Worm (Caenorhabditis elegans) whole organism, L1 larva: ENCODE measurements around the gene ZC262.13.

Source experiments
- C04F5.9 ChIP-seq: sonication (generic microtip); optimal IDR thresholded peaks from 2 replicates; lab custom pipeline; 2016; ENCODE audit warnings: missing genetic modification characterization, missing compliant biosample characterization
- C34B4.2 ChIP-seq: sonication (generic microtip); optimal IDR thresholded peaks from 2 replicates; lab custom pipeline; 2017; ENCODE audit warnings: mild to moderate bottlenecking, missing genetic modification characterization, missing compliant biosample characterization
- Y116A8C.19 ChIP-seq: sonication (generic microtip); optimal IDR thresholded peaks from 2 replicates; lab custom pipeline; 2016; ENCODE audit warnings: missing compliant biosample characterization, missing genetic modification characterization, borderline replicate concordance
- ama-1 ChIP-seq: fragments of 150-350 bp; optimal IDR thresholded peaks from 2 replicates; lab custom pipeline; 2014
- ceh-63 ChIP-seq: fragments of 200-800 bp; sonication (Bioruptor generic); optimal IDR thresholded peaks from 2 replicates; lab custom pipeline; 2018; ENCODE audit warnings: mild to moderate bottlenecking, missing genetic modification characterization, missing compliant biosample characterization
- ceh-82 ChIP-seq, 3 experiments: fragments of 150-350 bp in 1 of 3; sonication (generic microtip) in 2 of 3; optimal IDR thresholded peaks; 2 replicates each; lab custom pipeline; 2014 to 2017; ENCODE audit warnings: missing biosample characterization in 3 of 3, missing genetic modification characterization in 3 of 3
- ceh-90 ChIP-seq: sonication (generic microtip); optimal IDR thresholded peaks from 2 replicates; lab custom pipeline; 2016; ENCODE audit warnings: missing genetic modification characterization, missing compliant biosample characterization
- efl-3 ChIP-seq: fragments of 200-800 bp; sonication (Bioruptor generic); optimal IDR thresholded peaks from 2 replicates; lab custom pipeline; 2018; ENCODE audit warnings: mild to moderate bottlenecking, missing genetic modification characterization, missing compliant biosample characterization
- egl-13 ChIP-seq: sonication (generic microtip); optimal IDR thresholded peaks from 2 replicates; lab custom pipeline; 2016; ENCODE audit warnings: missing genotype, missing genetic modification reagents, missing genetic modification characterization, missing compliant biosample characterization
- elt-2 ChIP-seq: sonication (generic microtip); optimal IDR thresholded peaks from 2 replicates; lab custom pipeline; 2016; ENCODE audit warnings: missing genetic modification characterization, mild to moderate bottlenecking, inconsistent platforms, missing compliant biosample characterization, missing genetic modification reagents
- ets-5 ChIP-seq: fragments of 200-800 bp; sonication (Bioruptor generic); IDR thresholded peaks from 2 replicates; pipeline ENCODE4 v1.3.6; 2022; ENCODE audit warnings: missing genetic modification characterization, missing compliant biosample characterization
- fkh-10 ChIP-seq: sonication (generic microtip); optimal IDR thresholded peaks from 2 replicates; lab custom pipeline; 2017; ENCODE audit warnings: missing biosample characterization, missing genetic modification reagents, missing genetic modification characterization
- fkh-4 ChIP-seq: sonication (generic microtip); optimal IDR thresholded peaks from 2 replicates; lab custom pipeline; 2016; ENCODE audit warnings: missing compliant biosample characterization, missing genetic modification characterization, borderline replicate concordance
- fkh-8 ChIP-seq: sonication (generic microtip); optimal IDR thresholded peaks from 2 replicates; lab custom pipeline; 2016; ENCODE audit warnings: mild to moderate bottlenecking, missing genetic modification characterization, missing compliant biosample characterization
- fos-1 ChIP-seq: fragments of 150-350 bp; optimal IDR thresholded peaks from 2 replicates; lab custom pipeline; 2014; ENCODE audit warnings: missing biosample characterization, missing genetic modification characterization
- grh-1 ChIP-seq: fragments of 200-800 bp; sonication (Bioruptor generic); IDR thresholded peaks from 2 replicates; pipeline ENCODE4 v1.3.6; 2022; ENCODE audit warnings: missing genetic modification reagents, missing genetic modification characterization, missing compliant biosample characterization
- hlh-17 ChIP-seq: fragments of 200-800 bp; sonication (Bioruptor generic); optimal IDR thresholded peaks from 2 replicates; lab custom pipeline; 2018; ENCODE audit warnings: missing genetic modification characterization, mild to moderate bottlenecking, missing compliant biosample characterization, moderate library complexity, borderline replicate concordance
- hlh-4 ChIP-seq: sonication (generic microtip); optimal IDR thresholded peaks from 2 replicates; lab custom pipeline; 2016; ENCODE audit warnings: mild to moderate bottlenecking, missing genetic modification characterization, missing compliant biosample characterization
- hpl-2 ChIP-seq: fragments of 150-350 bp; optimal IDR thresholded peaks from 2 replicates; lab custom pipeline; 2014; ENCODE audit warnings: missing biosample characterization, missing genetic modification reagents, missing genetic modification characterization
- lin-13 ChIP-seq: fragments of 150-350 bp; optimal IDR thresholded peaks from 2 replicates; lab custom pipeline; 2014; ENCODE audit warnings: missing biosample characterization, missing genetic modification reagents, missing genetic modification characterization
- lin-14 ChIP-seq: fragments of 200-800 bp; sonication (Bioruptor generic); optimal IDR thresholded peaks from 2 replicates; lab custom pipeline; 2018; ENCODE audit warnings: mild to moderate bottlenecking, missing genetic modification characterization, moderate library complexity, missing compliant biosample characterization
- lin-15B ChIP-seq: fragments of 150-350 bp; sonication (generic microtip); optimal IDR thresholded peaks from 3 replicates; lab custom pipeline; 2014; ENCODE audit warnings: missing biosample characterization, missing genetic modification characterization
- lin-35 ChIP-seq, 2 experiments: fragments of 150-350 bp; optimal IDR thresholded peaks; 2 replicates each; lab custom pipeline; 2014; ENCODE audit warnings: missing biosample characterization in 2 of 2, missing genetic modification characterization in 2 of 2, missing genetic modification reagents in 2 of 2
- lin-39 ChIP-seq: fragments of 150-350 bp; optimal IDR thresholded peaks from 2 replicates; lab custom pipeline; 2014; ENCODE audit warnings: missing biosample characterization, missing genetic modification reagents, missing genetic modification characterization
- lsy-2 ChIP-seq, 2 experiments: fragments of 150-350 bp; optimal IDR thresholded peaks; 2 replicates each; lab custom pipeline; 2014; ENCODE audit warnings: missing biosample characterization in 2 of 2, missing genetic modification characterization in 2 of 2
- mab-9 ChIP-seq: fragments of 200-800 bp; sonication (Bioruptor generic); IDR thresholded peaks from 2 replicates; pipeline ENCODE4 v1.3.6; 2022; ENCODE audit warnings: missing genetic modification reagents, missing genetic modification characterization, missing compliant biosample characterization
- mdl-1 ChIP-seq, 2 experiments: fragments of 150-350 bp; optimal IDR thresholded peaks; 2 replicates each; lab custom pipeline; 2014 to 2017; ENCODE audit warnings: missing biosample characterization in 2 of 2, missing genetic modification characterization in 2 of 2, inconsistent platforms in 1 of 2
- mep-1 ChIP-seq: fragments of 150-350 bp; optimal IDR thresholded peaks from 2 replicates; lab custom pipeline; 2014; ENCODE audit warnings: missing biosample characterization, missing genetic modification characterization
- nhr-11 ChIP-seq: fragments of 150-350 bp; optimal IDR thresholded peaks from 2 replicates; lab custom pipeline; 2014; ENCODE audit warnings: missing biosample characterization, missing genetic modification characterization
- nhr-19 ChIP-seq: fragments of 200-800 bp; sonication (Bioruptor generic); conservative IDR thresholded peaks from 2 replicates; pipeline ENCODE4 v1.3.6; 2022; ENCODE audit warnings: missing genetic modification characterization, missing compliant biosample characterization
- nhr-20 ChIP-seq: sonication (generic microtip); optimal IDR thresholded peaks from 2 replicates; lab custom pipeline; 2016; ENCODE audit warnings: mild to moderate bottlenecking, missing genetic modification characterization, missing compliant biosample characterization
- nhr-237 ChIP-seq: fragments of 150-350 bp; optimal IDR thresholded peaks from 2 replicates; lab custom pipeline; 2014; ENCODE audit warnings: missing biosample characterization, missing genetic modification characterization
- nhr-28 ChIP-seq: fragments of 150-350 bp; optimal IDR thresholded peaks from 2 replicates; lab custom pipeline; 2014; ENCODE audit warnings: missing biosample characterization, missing genetic modification characterization
- nhr-84 ChIP-seq: sonication (generic microtip); optimal IDR thresholded peaks from 2 replicates; lab custom pipeline; 2017; ENCODE audit warnings: missing biosample characterization, missing genetic modification characterization
- nhr-85 ChIP-seq: sonication (generic microtip); peaks from one replicate; lab custom pipeline; 2016; ENCODE audit warnings: missing genetic modification characterization, inconsistent platforms, missing compliant biosample characterization
- nhr-90 ChIP-seq: sonication (generic microtip); optimal IDR thresholded peaks from 2 replicates; lab custom pipeline; 2016; ENCODE audit warnings: mild to moderate bottlenecking, missing genetic modification characterization, missing compliant biosample characterization; ENCODE audit not compliant: poor library complexity
- pax-3 ChIP-seq: fragments of 200-800 bp; sonication (Bioruptor generic); optimal IDR thresholded peaks from 2 replicates; lab custom pipeline; 2018; ENCODE audit warnings: mild to moderate bottlenecking, missing genetic modification characterization, moderate library complexity, missing compliant biosample characterization
- pqm-1 ChIP-seq: sonication (generic microtip); optimal IDR thresholded peaks from 3 replicates; lab custom pipeline; 2017; ENCODE audit warnings: missing biosample characterization, missing genetic modification characterization
- rnt-1 ChIP-seq: sonication (generic microtip); optimal IDR thresholded peaks from 2 replicates; lab custom pipeline; 2016; ENCODE audit warnings: mild to moderate bottlenecking, missing genetic modification characterization, moderate library complexity, missing compliant biosample characterization
- skn-1 ChIP-seq: fragments of 150-350 bp; optimal IDR thresholded peaks from 2 replicates; lab custom pipeline; 2014; ENCODE audit warnings: missing biosample characterization, missing genetic modification characterization
- snpc-4 ChIP-seq: fragments of 150-350 bp; optimal IDR thresholded peaks from 2 replicates; lab custom pipeline; 2014; ENCODE audit warnings: missing biosample characterization, missing genetic modification characterization
- snu-23 ChIP-seq: sonication (generic microtip); optimal IDR thresholded peaks from 2 replicates; lab custom pipeline; 2016; ENCODE audit warnings: missing genetic modification characterization, missing compliant biosample characterization
- sox-4 ChIP-seq: sonication (generic microtip); optimal IDR thresholded peaks from 2 replicates; lab custom pipeline; 2016; ENCODE audit warnings: missing genetic modification characterization, missing compliant biosample characterization
- sptf-1 ChIP-seq: fragments of 150-350 bp; optimal IDR thresholded peaks from 2 replicates; lab custom pipeline; 2014; ENCODE audit warnings: missing biosample characterization, missing genetic modification characterization
- swsn-7 ChIP-seq: sonication (generic microtip); optimal IDR thresholded peaks from 2 replicates; lab custom pipeline; 2016; ENCODE audit warnings: missing genetic modification characterization, missing compliant biosample characterization
- unc-62 ChIP-seq: fragments of 150-350 bp; optimal IDR thresholded peaks from 2 replicates; lab custom pipeline; 2014; ENCODE audit warnings: missing biosample characterization, missing genetic modification reagents, missing genetic modification characterization
- vab-15 ChIP-seq: sonication (generic microtip); optimal IDR thresholded peaks from 2 replicates; lab custom pipeline; 2017; ENCODE audit warnings: missing genotype, mild to moderate bottlenecking, missing genetic modification characterization, missing compliant biosample characterization
- zag-1 ChIP-seq: fragments of 150-350 bp; optimal IDR thresholded peaks from 2 replicates; lab custom pipeline; 2014; ENCODE audit warnings: missing biosample characterization, missing genetic modification characterization
- zip-4 ChIP-seq: fragments of 200-800 bp; sonication (Bioruptor generic); optimal IDR thresholded peaks from 2 replicates; lab custom pipeline; 2018; ENCODE audit warnings: mild to moderate bottlenecking, missing genetic modification characterization, moderate library complexity, missing compliant biosample characterization
- ztf-11 ChIP-seq, 2 experiments: sonication (generic microtip); optimal IDR thresholded peaks; 2 replicates each; lab custom pipeline; 2016 to 2017; ENCODE audit warnings: missing genetic modification characterization in 2 of 2, missing biosample characterization in 1 of 2, missing compliant biosample characterization in 1 of 2
- ztf-4 ChIP-seq: fragments of 150-350 bp; optimal IDR thresholded peaks from 2 replicates; lab custom pipeline; 2014; ENCODE audit warnings: missing biosample characterization, missing genetic modification characterization

The ZC262.13 gene

DNA sequence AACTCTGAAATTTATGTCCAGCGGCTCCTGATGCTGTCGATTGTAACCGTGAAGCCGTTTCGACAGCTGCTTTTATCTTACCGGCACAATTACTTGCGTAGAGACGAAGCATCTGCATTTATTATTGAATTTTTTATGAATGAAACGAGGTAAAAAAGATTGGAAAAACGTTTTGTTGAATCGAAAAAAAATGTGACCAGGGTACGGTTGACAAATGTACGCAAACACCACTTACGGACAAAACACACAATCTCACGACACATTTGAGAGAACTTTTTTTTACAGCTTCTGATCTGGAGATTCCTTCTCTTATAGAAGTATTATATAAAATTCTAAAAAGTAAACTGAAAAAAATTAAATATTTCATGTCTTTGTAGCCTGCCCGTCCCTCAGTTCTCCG lies 5.8 kb downstream of the ZC262.13 start, which contains the start of the genes mrps-18A and ZC262.2 (continued):
- TF ChIP-seq mep-1 (tag; lab: Kevin White, UChicago) = peak; percentile 66
- no peak for TF ChIP-seq egl-13 (tag; lab: Kevin White, UChicago)
- no peak for TF ChIP-seq ztf-11 (tag; optimal IDR thresholded peaks at IDR 0.05; lab: Kevin White, UChicago)
- TF ChIP-seq sox-4 (tag; lab: Kevin White, UChicago) = no peak
- no peak for TF ChIP-seq mab-9 (GFP tag; lab: Robert Waterston, UW)
- no peak for TF ChIP-seq pax-3 (tag; lab: Kevin White, UChicago)
- no peak for TF ChIP-seq fos-1 (tag; lab: Kevin White, UChicago)
- peak; percentile 60 to 76 for TF ChIP-seq lin-35 (GFP tag; optimal IDR thresholded peaks at IDR 0.05; lab: Kevin White, UChicago)
- TF ChIP-seq efl-3 = no peak
- TF ChIP-seq hpl-2 (GFP tag; lab: Kevin White, UChicago) = no peak
- no peak for TF ChIP-seq nhr-237
- no peak for TF ChIP-seq nhr-28
- no peak for TF ChIP-seq hlh-4 (tag; lab: Kevin White, UChicago)
- TF ChIP-seq ama-1 (lab: Kevin White, UChicago) = no peak
- no peak for TF ChIP-seq pqm-1 (tag; lab: Kevin White, UChicago)
- TF ChIP-seq ceh-82 (tag; optimal IDR thresholded peaks at IDR 0.05; lab: Kevin White, UChicago) = peak in 1 of 3 experiments; percentile 28
- TF ChIP-seq ceh-63 (GFP tag; lab: Kevin White, UChicago) = no peak
- no peak for TF ChIP-seq C34B4.2 (tag; lab: Kevin White, UChicago)
- TF ChIP-seq nhr-20 (tag; lab: Kevin White, UChicago) = no peak
- no peak for TF ChIP-seq nhr-11 (tag; lab: Kevin White, UChicago)
- TF ChIP-seq zag-1 (tag; lab: Kevin White, UChicago) = no peak
- no peak for TF ChIP-seq unc-62 (GFP tag; lab: Kevin White, UChicago)
- TF ChIP-seq grh-1 (GFP tag; lab: Robert Waterston, UW) = no peak
- no peak for TF ChIP-seq nhr-19
- TF ChIP-seq nhr-85 = no peak
- no peak for TF ChIP-seq ets-5 (GFP tag; lab: Robert Waterston, UW)
- TF ChIP-seq nhr-90 = no peak
- TF ChIP-seq lin-15B (tag; lab: Kevin White, UChicago) = no peak
- TF ChIP-seq fkh-10 = no peak
- TF ChIP-seq hlh-17 = no peak
- TF ChIP-seq swsn-7 = no peak
- peak; percentile 27 for TF ChIP-seq C04F5.9 (tag; lab: Kevin White, UChicago)
- no peak for TF ChIP-seq ceh-90 (tag; lab: Kevin White, UChicago)
- no peak for TF ChIP-seq mdl-1 (tag; optimal IDR thresholded peaks at IDR 0.05; lab: Kevin White, UChicago)
- no peak for TF ChIP-seq lin-13 (GFP tag; lab: Kevin White, UChicago)
- no peak for TF ChIP-seq zip-4
- no peak for TF ChIP-seq skn-1 (tag; lab: Kevin White, UChicago)
- no peak for TF ChIP-seq Y116A8C.19 (tag; lab: Kevin White, UChicago)
- no peak for TF ChIP-seq fkh-8
- TF ChIP-seq snpc-4 = no peak
- no peak for TF ChIP-seq fkh-4 (tag; lab: Kevin White, UChicago)
- TF ChIP-seq nhr-84 (tag; lab: Kevin White, UChicago) = no peak
- TF ChIP-seq elt-2 (tag; lab: Kevin White, UChicago) = no peak
- no peak for TF ChIP-seq lin-14 (GFP tag; lab: Kevin White, UChicago)
- TF ChIP-seq vab-15 = no peak
- TF ChIP-seq lsy-2 (tag; optimal IDR thresholded peaks at IDR 0.05; lab: Kevin White, UChicago) = peak; percentile 91 to 98
- TF ChIP-seq ztf-4 (tag; lab: Kevin White, UChicago) = no peak
- TF ChIP-seq lin-39 (tag; lab: Kevin White, UChicago) = no peak
- TF ChIP-seq snu-23 (GFP tag; lab: Kevin White, UChicago) = peak; percentile 45
- no peak for TF ChIP-seq sptf-1 (tag; lab: Kevin White, UChicago)
- TF ChIP-seq rnt-1 = peak; percentile 10
